Fruit fly (Drosophila melanogaster): ENCODE measurements around the gene alrm.

DNA sequence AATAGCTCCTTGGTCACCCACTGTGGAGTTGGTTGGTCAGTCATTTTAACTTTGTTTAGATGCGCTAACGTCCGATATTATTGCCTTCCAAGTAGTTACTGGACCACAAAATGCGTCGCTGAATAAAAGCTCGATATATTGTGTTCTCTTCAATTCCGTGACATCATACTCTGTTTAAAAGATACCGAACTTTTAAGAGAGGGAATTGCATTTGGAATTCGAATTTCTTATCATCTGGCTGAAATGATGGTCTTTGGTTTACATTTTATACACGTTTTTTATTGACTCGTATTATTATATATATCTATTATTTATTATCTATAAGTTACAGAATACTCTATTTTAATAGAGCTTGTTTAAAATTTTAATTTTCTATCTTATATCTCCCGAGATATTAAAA is 51.5 kb downstream of the alrm start, which contains the start of gene CHKov2:
- TF ChIP-seq Dfd (GFP tag; optimal IDR thresholded peaks at IDR 0.05) (no peak), br (GFP tag; optimal IDR thresholded peaks at IDR 0.05) (no peak), Hr83 (GFP tag; optimal IDR thresholded peaks at IDR 0.05; ENCODE audit: poor library complexity, severe bottlenecking) (no peak), Vsx2 (GFP tag; optimal IDR thresholded peaks at IDR 0.05; ENCODE audit: partially characterized antibody) (no peak), foxo (GFP tag; optimal IDR thresholded peaks at IDR 0.05) (no peak), tai (GFP tag; optimal IDR thresholded peaks at IDR 0.05) (no peak), h (GFP tag; optimal IDR thresholded peaks at IDR 0.05) (no peak), Abd-B (GFP tag; optimal IDR thresholded peaks at IDR 0.05) (no peak), usp (GFP tag; optimal IDR thresholded peaks at IDR 0.05) (no peak), Mio (GFP tag; optimal IDR thresholded peaks at IDR 0.05) (no peak), dmrt93B (GFP tag; optimal IDR thresholded peaks at IDR 0.05) (no peak), CG9705 (GFP tag; optimal IDR thresholded peaks at IDR 0.05) (no peak), dsf (GFP tag; optimal IDR thresholded peaks at IDR 0.05; ENCODE audit: borderline replicate concordance) (no peak)
